Worm (Caenorhabditis elegans) whole organism, L2 larva: ENCODE results near the gene glb-17.
A peak's percentile ranks its signal among the peaks of the same experiment; 100 is the strongest.

Experiments
- F13H6.1 ChIP-seq: sonication (generic microtip); optimal IDR thresholded peaks from 2 replicates; lab custom pipeline; 2016; ENCODE audit warnings: missing genetic modification characterization, missing compliant biosample characterization
- aly-2 ChIP-seq: fragments of 150-350 bp; optimal IDR thresholded peaks from 2 replicates; lab custom pipeline; 2014; ENCODE audit warnings: missing biosample characterization, missing genetic modification characterization
- fos-1 ChIP-seq: fragments of 150-350 bp; optimal IDR thresholded peaks from 2 replicates; lab custom pipeline; 2014; ENCODE audit warnings: missing biosample characterization, missing genetic modification characterization
- lin-13 ChIP-seq: fragments of 150-350 bp; optimal IDR thresholded peaks from 2 replicates; lab custom pipeline; 2014; ENCODE audit warnings: missing biosample characterization, missing genetic modification reagents, missing genetic modification characterization
- lsy-2 ChIP-seq, 2 experiments: fragments of 150-350 bp in 1 of 2; sonication (generic microtip) in 1 of 2; optimal IDR thresholded peaks; 2 replicates each; lab custom pipeline; 2014 to 2017; ENCODE audit warnings: missing biosample characterization in 2 of 2, missing genetic modification characterization in 2 of 2
- nhr-11 ChIP-seq: fragments of 150-350 bp; optimal IDR thresholded peaks from 2 replicates; lab custom pipeline; 2014; ENCODE audit warnings: missing biosample characterization, missing genetic modification characterization
- unc-62 ChIP-seq: fragments of 150-350 bp; optimal IDR thresholded peaks from 2 replicates; lab custom pipeline; 2014; ENCODE audit warnings: missing biosample characterization, missing genetic modification reagents, missing genetic modification characterization

DNA sequence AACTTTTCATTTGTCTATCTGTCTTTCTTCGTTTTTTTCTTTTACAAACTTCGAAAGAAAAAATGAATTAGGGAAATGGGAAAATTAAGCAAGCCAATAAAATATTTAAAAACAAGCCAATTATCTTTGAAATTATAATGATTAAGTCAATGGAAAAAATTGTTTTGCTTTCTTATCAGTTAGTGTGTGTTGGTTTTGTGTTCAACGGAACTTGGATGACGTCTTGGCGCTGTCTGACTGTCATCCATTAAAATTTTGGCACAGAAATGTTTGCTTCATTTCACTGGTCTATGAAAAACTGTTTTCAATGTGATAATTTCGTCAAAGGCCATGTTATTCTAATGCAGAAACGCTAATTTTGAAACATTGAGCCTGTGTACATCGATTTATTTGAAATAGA lies 26.3 kb downstream of the glb-17 start:
- TF ChIP-seq unc-62 (GFP tag; lab: Kevin White, UChicago) (no peak), lsy-2 (tag; optimal IDR thresholded peaks at IDR 0.05; lab: Kevin White, UChicago) (no peak), fos-1 (tag; lab: Kevin White, UChicago) (peak; percentile 72), aly-2 (tag; lab: Kevin White, UChicago) (no peak), nhr-11 (tag; lab: Kevin White, UChicago) (no peak), lin-13 (GFP tag; lab: Kevin White, UChicago) (no peak), F13H6.1 (tag; lab: Kevin White, UChicago) (no peak)
